Worm (Caenorhabditis elegans): ENCODE data around the gene smrd-1.
A peak's percentile ranks its signal among the peaks of the same experiment; 100 is the strongest.

The smrd-1 gene

DNA sequence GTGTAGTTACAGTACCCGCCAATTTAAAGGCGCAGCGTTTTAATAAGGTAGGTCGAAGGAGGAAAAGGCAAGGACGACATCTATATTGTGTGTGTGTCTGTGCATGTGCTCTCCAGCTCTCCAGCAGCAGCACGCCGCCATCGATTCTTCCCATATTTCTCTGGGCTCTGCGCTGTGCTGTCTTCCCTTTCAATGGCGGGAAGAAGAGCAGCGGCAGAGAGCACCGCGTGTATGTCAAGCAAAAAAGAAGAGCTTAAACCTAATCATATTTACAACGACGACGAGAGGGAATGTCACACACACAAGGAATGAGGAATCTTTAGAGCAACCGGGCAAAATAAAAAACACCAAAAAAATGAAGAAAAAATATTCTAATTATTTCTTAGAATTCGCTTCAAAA lies 36.9 kb downstream of the smrd-1 start:
- TF ChIP-seq nfya-1 (tag; optimal IDR thresholded peaks at IDR 0.05) (no peak), dmd-4 (tag; optimal IDR thresholded peaks at IDR 0.05; ENCODE audit: borderline replicate concordance) (no peak), ceh-48 (tag; optimal IDR thresholded peaks at IDR 0.05) (peak; percentile 72), unc-42 (tag; optimal IDR thresholded peaks at IDR 0.05) (peak; percentile 92), odd-2 (tag; optimal IDR thresholded peaks at IDR 0.05) (no peak)

ce11 chrIII:10396891-10397502 lies 38.8 kb downstream of the smrd-1 start:
- TF ChIP-seq tbx-2 (tag; optimal IDR thresholded peaks at IDR 0.05) (peak; percentile 31), unc-42 (tag; optimal IDR thresholded peaks at IDR 0.05) (peak; percentile 35), pha-4 (tag; optimal IDR thresholded peaks at IDR 0.05) (no peak), dve-1 (tag; optimal IDR thresholded peaks at IDR 0.05) (no peak), ceh-14 (tag; optimal IDR thresholded peaks at IDR 0.05) (peak; percentile 59), ttx-3 (tag; optimal IDR thresholded peaks at IDR 0.05) (peak; percentile 9)

DNA sequence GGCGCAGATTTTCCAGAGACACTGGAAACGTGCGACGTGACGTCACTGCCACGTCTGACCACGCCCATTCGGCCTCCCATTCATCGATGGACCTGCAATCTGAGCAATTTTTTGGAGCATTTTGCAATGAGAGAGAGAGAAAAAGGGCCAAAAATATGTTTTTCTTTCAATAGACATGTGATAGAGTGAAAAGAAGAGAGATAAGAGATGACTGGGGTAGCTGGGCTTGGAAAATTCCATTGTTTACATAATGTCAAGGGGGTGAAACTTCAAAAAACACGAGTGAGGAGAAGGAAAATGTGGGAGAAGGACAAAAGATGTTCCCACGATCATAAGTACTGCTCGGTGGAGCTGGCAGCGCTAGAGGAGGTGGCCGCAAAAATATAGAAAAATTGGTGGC lies 39.8 kb downstream of the smrd-1 start, which contains the start of gene M03C11.1:
Gene M03C11.1, minus strand, starts transcription at position 101 of the 400 bp plus-strand sequence.
- TF ChIP-seq nhr-11 (tag; optimal IDR thresholded peaks at IDR 0.05): no peak

DNA sequence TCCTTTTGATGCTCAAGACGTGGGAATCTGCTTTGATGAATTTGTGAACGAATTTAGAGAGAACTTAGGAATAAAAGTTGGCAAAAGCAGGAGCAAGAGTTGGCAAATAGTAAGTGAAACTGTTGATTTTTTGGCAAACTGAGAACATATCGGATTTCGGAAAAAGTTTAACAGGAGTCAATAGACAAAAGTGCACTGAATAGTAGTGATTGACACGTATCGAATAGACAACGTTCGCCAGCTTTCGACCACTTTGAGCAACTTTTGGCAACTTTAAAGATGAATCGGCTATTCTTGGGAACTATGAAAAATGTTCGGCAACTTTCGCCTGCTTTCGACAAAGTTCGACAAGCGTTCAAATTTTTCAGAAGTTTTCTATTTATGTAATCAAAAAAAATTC lies 44.2 kb downstream of the smrd-1 start, which contains the start of gene M03C11.9:
Gene M03C11.9, minus strand, starts transcription at position 101 of the 400 bp plus-strand sequence.
- TF ChIP-seq elt-2 (tag; optimal IDR thresholded peaks at IDR 0.05) (no peak), ceh-31 (tag; optimal IDR thresholded peaks at IDR 0.05) (no peak), ref-2 (tag; optimal IDR thresholded peaks at IDR 0.05) (no peak), ceh-48 (tag; optimal IDR thresholded peaks at IDR 0.05) (no peak), tbx-2 (tag; optimal IDR thresholded peaks at IDR 0.05) (no peak)

ce11 chrIII:10389608-10390007 lies 46.2 kb downstream of the smrd-1 start:
- TF ChIP-seq nhr-11 (tag; optimal IDR thresholded peaks at IDR 0.05): no peak
- TF ChIP-seq F13H6.1 (tag; optimal IDR thresholded peaks at IDR 0.05): no peak
- no peak for TF ChIP-seq ahr-1 (tag; optimal IDR thresholded peaks at IDR 0.05)
- TF ChIP-seq pqm-1 (tag; optimal IDR thresholded peaks at IDR 0.05): no peak
- no peak for TF ChIP-seq npax-4 (tag; optimal IDR thresholded peaks at IDR 0.05)

DNA sequence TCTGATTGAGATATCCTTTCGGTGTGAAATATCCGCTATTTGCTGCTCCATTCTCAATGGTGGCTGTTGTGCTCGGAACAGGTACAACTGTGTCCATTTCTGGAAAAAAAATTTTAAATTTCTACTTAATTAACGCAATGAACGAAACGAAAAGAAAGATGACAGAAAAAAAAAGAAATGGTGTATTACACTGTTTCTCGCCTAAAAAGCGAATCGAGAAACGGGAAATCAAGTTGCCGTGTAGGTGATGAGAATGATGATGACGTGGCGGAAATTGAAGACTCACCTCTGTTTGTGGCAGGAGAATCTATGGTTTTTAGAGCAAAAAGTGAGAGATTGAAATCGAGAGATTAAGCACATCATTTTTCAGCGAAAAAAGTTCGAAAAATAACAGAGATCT lies 49.3 kb downstream of the smrd-1 start, which contains the start of gene C38H2.3:
Gene C38H2.3, minus strand, starts transcription at position 101 of the 400 bp plus-strand sequence.
- no peak for TF ChIP-seq tbx-2 (tag; optimal IDR thresholded peaks at IDR 0.05)
- no peak for TF ChIP-seq ama-1 (optimal IDR thresholded peaks at IDR 0.05)
- no peak for TF ChIP-seq elt-2 (tag; optimal IDR thresholded peaks at IDR 0.05)
- TF ChIP-seq pha-4 (tag; optimal IDR thresholded peaks at IDR 0.05): no peak

DNA sequence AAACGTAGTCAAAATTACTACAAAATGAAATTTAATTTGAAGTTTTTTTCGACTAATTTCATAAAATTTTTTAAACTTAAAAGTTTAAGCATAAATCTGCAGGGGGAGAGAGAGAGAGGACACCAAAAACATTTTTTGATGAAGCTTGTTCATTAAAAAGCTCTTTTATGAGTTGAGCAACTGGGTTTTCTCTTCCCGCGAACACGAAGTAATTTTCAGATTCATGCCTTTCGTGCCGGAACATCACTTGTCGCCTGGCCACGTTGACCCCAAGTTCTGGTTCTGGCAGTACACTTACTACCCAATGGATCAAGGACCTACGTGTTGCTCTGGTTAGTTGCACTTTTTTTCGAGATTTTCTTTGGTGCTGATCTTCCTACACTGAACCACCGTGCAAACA lies 52.0 kb downstream of the smrd-1 start:
- TF ChIP-seq npax-4 (tag; optimal IDR thresholded peaks at IDR 0.05) (no peak), ceh-30 (tag; optimal IDR thresholded peaks at IDR 0.05) (no peak), lin-11 (tag; optimal IDR thresholded peaks at IDR 0.05) (no peak), ceh-31 (tag; optimal IDR thresholded peaks at IDR 0.05) (no peak), ref-2 (tag; optimal IDR thresholded peaks at IDR 0.05) (no peak), T23F11.4 (GFP tag; optimal IDR thresholded peaks at IDR 0.05) (no peak), ceh-22 (tag; optimal IDR thresholded peaks at IDR 0.05) (no peak), hlh-15 (tag; optimal IDR thresholded peaks at IDR 0.05) (no peak), ztf-16 (tag; optimal IDR thresholded peaks at IDR 0.05) (no peak), nfya-1 (tag; optimal IDR thresholded peaks at IDR 0.05) (no peak), fkh-6 (tag; optimal IDR thresholded peaks at IDR 0.05) (no peak), syd-9 (tag; optimal IDR thresholded peaks at IDR 0.05) (no peak), ceh-2 (tag; optimal IDR thresholded peaks at IDR 0.05) (no peak), gmeb-2 (tag; optimal IDR thresholded peaks at IDR 0.05) (no peak), ceh-18 (tag; optimal IDR thresholded peaks at IDR 0.05) (no peak), pros-1 (tag; optimal IDR thresholded peaks at IDR 0.05) (no peak), ttx-3 (tag; optimal IDR thresholded peaks at IDR 0.05) (no peak), elt-4 (tag; optimal IDR thresholded peaks at IDR 0.05) (no peak), ceh-9 (tag; optimal IDR thresholded peaks at IDR 0.05) (no peak), ets-4 (tag; optimal IDR thresholded peaks at IDR 0.05) (no peak)
